Fruit fly (Drosophila melanogaster) whole organism, embryonic: Measurements from ENCODE around the gene Fibp.
A peak's percentile ranks its signal among the peaks of the same experiment; 100 is the strongest.

Experiments used
- ATbp ChIP-seq: fragments of 200-800 bp; sonication (Bioruptor generic); optimal IDR thresholded peaks from 2 replicates; lab custom pipeline; 2017; ENCODE audit warnings: missing biosample characterization, mild to moderate bottlenecking, missing genetic modification characterization, missing genetic modification reagents
- Ada2b ChIP-seq: fragments of 200-800 bp; sonication (Bioruptor generic); IDR thresholded peaks from 2 replicates; pipeline ENCODE4 v1.3.6; 2022; ENCODE audit warnings: missing biosample characterization, missing genetic modification characterization
- BtbVII ChIP-seq: fragments of 200-800 bp; sonication (Bioruptor generic); optimal IDR thresholded peaks from 3 replicates; lab custom pipeline; 2017; ENCODE audit warnings: missing biosample characterization, mild to moderate bottlenecking, missing genetic modification characterization
- CG1233 ChIP-seq: fragments of 200-800 bp; sonication (Bioruptor generic); optimal IDR thresholded peaks from 4 replicates; lab custom pipeline; 2018; ENCODE audit warnings: missing biosample characterization, mild to moderate bottlenecking, missing genetic modification characterization
- CG13296 ChIP-seq: fragments of 200-800 bp; sonication (Bioruptor generic); optimal IDR thresholded peaks from 3 replicates; lab custom pipeline; 2018; ENCODE audit warnings: missing biosample characterization, mild to moderate bottlenecking, missing genetic modification characterization
- CG15269 ChIP-seq: fragments of 200-800 bp; sonication (Bioruptor generic); optimal IDR thresholded peaks from 2 replicates; lab custom pipeline; 2018; ENCODE audit warnings: missing biosample characterization, mild to moderate bottlenecking, missing genetic modification characterization, moderate library complexity
- CG15514 ChIP-seq: fragments of 200-800 bp; sonication (Bioruptor generic); optimal IDR thresholded peaks from 3 replicates; lab custom pipeline; 2017; ENCODE audit warnings: missing biosample characterization, missing genetic modification characterization, mild to moderate bottlenecking, moderate library complexity, missing genetic modification reagents
- CG17186 ChIP-seq: fragments of 200-800 bp; sonication (Bioruptor generic); optimal IDR thresholded peaks from 3 replicates; lab custom pipeline; 2017; ENCODE audit warnings: missing biosample characterization, missing genetic modification reagents, missing genetic modification characterization
- CG5180 ChIP-seq: fragments of 200-800 bp; sonication (Bioruptor generic); optimal IDR thresholded peaks from 3 replicates; lab custom pipeline; 2017; ENCODE audit warnings: missing biosample characterization, missing genetic modification characterization, mild to moderate bottlenecking, moderate library complexity, missing genetic modification reagents
- CG5953 ChIP-seq: fragments of 200-800 bp; sonication (Bioruptor generic); IDR thresholded peaks from 2 replicates; pipeline ENCODE4 v1.3.6; 2022; ENCODE audit warnings: missing biosample characterization, missing genetic modification characterization
- CG6765 ChIP-seq: fragments of 200-800 bp; sonication (Bioruptor generic); optimal IDR thresholded peaks from 3 replicates; lab custom pipeline; 2017; ENCODE audit warnings: missing biosample characterization, mild to moderate bottlenecking, missing genetic modification characterization
- CG6813 ChIP-seq: fragments of 200-800 bp; sonication (Bioruptor generic); optimal IDR thresholded peaks from 2 replicates; lab custom pipeline; 2017; ENCODE audit warnings: missing biosample characterization, missing genetic modification characterization, mild to moderate bottlenecking, moderate library complexity, missing genetic modification reagents
- CG7786 ChIP-seq: fragments of 200-800 bp; sonication (Bioruptor generic); optimal IDR thresholded peaks from 2 replicates; lab custom pipeline; 2016; ENCODE audit warnings: missing biosample characterization, missing genetic modification characterization
- CG8478 ChIP-seq: fragments of >200 bp; optimal IDR thresholded peaks from 2 replicates; lab custom pipeline; 2018
- CG9437 ChIP-seq: fragments of 200-800 bp; sonication (Bioruptor generic); optimal IDR thresholded peaks from 2 replicates; lab custom pipeline; 2018; ENCODE audit warnings: missing biosample characterization, mild to moderate bottlenecking, missing genetic modification characterization
- CG9932 ChIP-seq: fragments of 200-800 bp; sonication (Bioruptor generic); IDR thresholded peaks from 2 replicates; pipeline ENCODE4 v1.3.6; 2022; ENCODE audit warnings: missing biosample characterization, missing genetic modification characterization
- CrebB ChIP-seq: fragments of 200-800 bp; sonication (Bioruptor generic); optimal IDR thresholded peaks from 3 replicates; lab custom pipeline; 2018; ENCODE audit warnings: missing biosample characterization, mild to moderate bottlenecking, missing genetic modification characterization
- H15 ChIP-seq: fragments of 200-800 bp; sonication (Bioruptor generic); IDR thresholded peaks from 3 replicates; pipeline ENCODE4 v1.3.6; 2022; ENCODE audit warnings: missing biosample characterization, missing genetic modification characterization
- HHEX ChIP-seq: fragments of 200-800 bp; sonication (Bioruptor generic); optimal IDR thresholded peaks from 3 replicates; lab custom pipeline; 2017; ENCODE audit warnings: missing biosample characterization, mild to moderate bottlenecking, missing genetic modification characterization, missing genetic modification reagents
- Hand ChIP-seq: fragments of 200-800 bp; sonication (Bioruptor generic); optimal IDR thresholded peaks from 2 replicates; lab custom pipeline; 2017; ENCODE audit warnings: mild to moderate bottlenecking, missing biosample characterization, missing genetic modification reagents, missing genetic modification characterization
- Hr78 ChIP-seq, 2 experiments: fragments of 200-800 bp in 1 of 2; fragments of >200 bp in 1 of 2; sonication (Bioruptor generic) in 1 of 2; optimal IDR thresholded peaks; 2 replicates each; lab custom pipeline; 2017 to 2019; ENCODE audit warnings: missing biosample characterization in 2 of 2, missing genetic modification characterization in 2 of 2, mild to moderate bottlenecking in 1 of 2, moderate library complexity in 1 of 2
- Mad ChIP-seq: fragments of 200-800 bp; sonication (Bioruptor generic); optimal IDR thresholded peaks from 2 replicates; lab custom pipeline; 2016; ENCODE audit warnings: missing biosample characterization, missing genetic modification characterization
- Oli ChIP-seq: fragments of 200-800 bp; sonication (Bioruptor generic); optimal IDR thresholded peaks from 2 replicates; lab custom pipeline; 2018; ENCODE audit warnings: missing biosample characterization, mild to moderate bottlenecking, missing genetic modification characterization, moderate library complexity
- Optix ChIP-seq: fragments of 200-800 bp; sonication (Bioruptor generic); IDR thresholded peaks from 3 replicates; pipeline ENCODE4 v1.3.6; 2022; ENCODE audit warnings: missing biosample characterization, missing genetic modification characterization
- Pdp1 ChIP-seq, 2 experiments: fragments of 200-800 bp; sonication (Bioruptor generic); optimal IDR thresholded peaks; 3 replicates each; lab custom pipeline; 2016; ENCODE audit warnings: missing biosample characterization in 2 of 2, missing genetic modification characterization in 2 of 2, mild to moderate bottlenecking in 1 of 2, moderate library complexity in 1 of 2
- Spps ChIP-seq: fragments of 200-800 bp; sonication (Bioruptor generic); optimal IDR thresholded peaks from 2 replicates; lab custom pipeline; 2018; ENCODE audit warnings: missing biosample characterization, mild to moderate bottlenecking, missing genetic modification characterization
- Trl ChIP-seq, 3 experiments: fragments of >200 bp in 2 of 3; fragments of 200-800 bp in 1 of 3; sonication (Bioruptor generic) in 1 of 3; optimal IDR thresholded peaks; 2 replicates in 1 of 3; 3 replicates in 2 of 3; lab custom pipeline; 2016 to 2017; ENCODE audit warnings: missing biosample characterization in 1 of 3, missing genetic modification characterization in 1 of 3
- chn ChIP-seq: fragments of 200-800 bp; sonication (Bioruptor generic); optimal IDR thresholded peaks from 2 replicates; lab custom pipeline; 2016; ENCODE audit warnings: missing biosample characterization, missing genetic modification characterization
- ems ChIP-seq: fragments of 200-800 bp; sonication (Bioruptor generic); optimal IDR thresholded peaks from 3 replicates; lab custom pipeline; 2016; ENCODE audit warnings: missing biosample characterization, missing genetic modification characterization
- fd3F ChIP-seq: fragments of 200-800 bp; sonication (Bioruptor generic); optimal IDR thresholded peaks from 2 replicates; lab custom pipeline; 2018; ENCODE audit warnings: missing biosample characterization, mild to moderate bottlenecking, missing genetic modification characterization, moderate library complexity
- ken ChIP-seq: fragments of 200-800 bp; sonication (Bioruptor generic); IDR thresholded peaks from 3 replicates; pipeline ENCODE4 v1.3.6; 2022; ENCODE audit warnings: missing biosample characterization, missing genetic modification characterization
- mirr ChIP-seq: fragments of 200-800 bp; sonication (Bioruptor generic); optimal IDR thresholded peaks from 3 replicates; lab custom pipeline; 2018; ENCODE audit warnings: missing biosample characterization, mild to moderate bottlenecking, missing genetic modification characterization
- odd ChIP-seq: fragments of 200-800 bp; sonication (Bioruptor generic); optimal IDR thresholded peaks from 2 replicates; lab custom pipeline; 2017; ENCODE audit warnings: missing biosample characterization, mild to moderate bottlenecking, missing genetic modification characterization
- org-1 ChIP-seq: fragments of 200-800 bp; sonication (Bioruptor generic); optimal IDR thresholded peaks from 2 replicates; lab custom pipeline; 2017; ENCODE audit warnings: missing biosample characterization, missing genetic modification characterization
- salm ChIP-seq: fragments of 200-800 bp; sonication (Bioruptor generic); optimal IDR thresholded peaks from 2 replicates; lab custom pipeline; 2018; ENCODE audit warnings: missing biosample characterization, mild to moderate bottlenecking, missing genetic modification characterization
- sd ChIP-seq: fragments of 200-800 bp; sonication (Bioruptor generic); optimal IDR thresholded peaks from 3 replicates; lab custom pipeline; 2018; ENCODE audit warnings: missing biosample characterization, mild to moderate bottlenecking, missing genetic modification characterization, moderate library complexity
- stwl ChIP-seq: fragments of 200-800 bp; sonication (Bioruptor generic); optimal IDR thresholded peaks from 3 replicates; lab custom pipeline; 2018; ENCODE audit warnings: missing biosample characterization, mild to moderate bottlenecking, missing genetic modification characterization, moderate library complexity
- zfh1 ChIP-seq: fragments of 200-800 bp; sonication (Bioruptor generic); IDR thresholded peaks from 3 replicates; pipeline ENCODE4 v1.3.6; 2022; ENCODE audit warnings: missing biosample characterization, missing genetic modification characterization

The Fibp gene

DNA sequence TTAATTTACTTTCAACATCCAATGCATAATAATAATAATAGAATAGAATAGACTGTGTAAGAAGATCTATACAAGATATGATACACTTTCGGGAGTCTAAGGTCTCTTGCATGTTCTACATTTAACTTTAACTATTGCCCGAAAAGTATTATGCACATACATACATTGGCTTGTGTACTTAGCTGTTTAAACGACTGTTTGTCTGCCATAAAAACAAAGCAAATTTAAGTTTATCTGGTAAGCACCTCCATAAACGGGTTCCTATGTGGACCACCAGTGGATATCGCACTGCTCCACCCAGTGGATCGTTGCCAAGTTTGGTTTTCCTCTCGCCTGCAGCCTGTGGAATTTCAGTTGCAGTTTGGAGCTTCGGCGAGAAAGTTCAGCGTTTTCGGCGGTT is 29.2 kb upstream of the Fibp start (continued):
- TF ChIP-seq salm (tag; lab: Kevin White, UChicago) (peak; percentile 55), zfh1 (GFP tag; lab: Robert Waterston, UW) (no peak), CG17186 (no peak), CG15269 (tag; lab: Kevin White, UChicago) (peak; percentile 27), CG8478 (no peak), CG5180 (GFP tag; lab: Kevin White, UChicago) (peak; percentile 24), CG6813 (GFP tag; lab: Kevin White, UChicago) (peak; percentile 49), BtbVII (GFP tag; lab: Kevin White, UChicago) (peak; percentile 69), Optix (GFP tag; lab: Robert Waterston, UW) (no peak), stwl (tag; lab: Kevin White, UChicago) (no peak), Ada2b (GFP tag; lab: Robert Waterston, UW) (no peak), chn (no peak), CG9932 (no peak), CrebB (tag; lab: Kevin White, UChicago) (peak; percentile 47), CG15514 (peak; percentile 47), H15 (no peak), CG13296 (peak; percentile 67), org-1 (GFP tag; lab: Kevin White, UChicago) (peak; percentile 38), odd (GFP tag; lab: Kevin White, UChicago) (peak; percentile 16), HHEX (GFP tag; lab: Kevin White, UChicago) (peak; percentile 41), Oli (tag; lab: Kevin White, UChicago) (no peak), CG6765 (peak; percentile 7), CG1233 (GFP tag; lab: Kevin White, UChicago) (peak; percentile 13), ems (GFP tag; lab: Kevin White, UChicago) (no peak), CG9437 (no peak), fd3F (GFP tag; lab: Kevin White, UChicago) (peak; percentile 17), Hand (GFP tag; lab: Kevin White, UChicago) (no peak), CG5953 (no peak), ATbp (GFP tag; lab: Kevin White, UChicago) (peak; percentile 85), Trl (optimal IDR thresholded peaks at IDR 0.05; lab: Kevin White, UChicago) (no peak), Trl (GFP tag; optimal IDR thresholded peaks at IDR 0.05; lab: Kevin White, UChicago) (peak; percentile 19), ken (GFP tag; lab: Robert Waterston, UW) (no peak), mirr (GFP tag; lab: Kevin White, UChicago) (peak; percentile 59), Mad (GFP tag; lab: Kevin White, UChicago) (no peak)

DNA sequence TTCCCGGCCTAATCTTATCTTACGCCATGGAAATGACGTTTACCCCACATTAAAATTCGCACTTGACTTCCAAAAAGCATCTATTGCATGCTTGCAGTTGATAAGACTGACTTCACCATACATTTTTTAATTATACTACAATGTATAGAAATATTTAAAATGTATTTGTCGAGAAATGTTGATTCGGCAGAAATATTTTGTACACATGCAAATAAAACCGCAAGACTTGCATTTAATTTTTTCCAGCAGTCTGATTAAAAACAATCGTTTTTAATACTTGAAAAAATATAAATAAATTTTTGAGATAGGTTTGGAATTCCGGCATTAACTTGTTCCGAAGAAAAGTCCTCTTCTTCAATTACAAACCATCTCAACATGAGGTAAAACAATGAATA is 28.1 kb upstream of the Fibp start:
- TF ChIP-seq CG7786 (no peak), Hr78 (GFP tag; optimal IDR thresholded peaks at IDR 0.05; lab: Kevin White, UChicago) (no peak), Spps (tag; lab: Kevin White, UChicago) (no peak), sd (tag; lab: Kevin White, UChicago) (no peak), Pdp1 (GFP tag; optimal IDR thresholded peaks at IDR 0.05; lab: Kevin White, UChicago) (peak in 1 of 2 experiments; percentile 34)
